Worm (Caenorhabditis elegans) whole organism, late embryonic: ENCODE data around the gene pqn-96.

Experiments
- C38D4.7 ChIP-seq: fragments of 200-800 bp; sonication (Bioruptor generic); optimal IDR thresholded peaks from 2 replicates; lab custom pipeline; 2018; ENCODE audit warnings: mild to moderate bottlenecking, missing genetic modification characterization, moderate library complexity, missing compliant biosample characterization
- K09A11.1 ChIP-seq: sonication (generic microtip); optimal IDR thresholded peaks from 2 replicates; lab custom pipeline; 2017; ENCODE audit warnings: antibody characterized with exemption, mild to moderate bottlenecking, missing genetic modification characterization, missing compliant biosample characterization; ENCODE audit not compliant: insufficient read depth
- T23F11.4 ChIP-seq: fragments of 200-800 bp; sonication (Bioruptor generic); optimal IDR thresholded peaks from 2 replicates; lab custom pipeline; 2018; ENCODE audit warnings: mild to moderate bottlenecking, missing genetic modification characterization, missing compliant biosample characterization
- ahr-1 ChIP-seq: sonication (generic microtip); optimal IDR thresholded peaks from 2 replicates; lab custom pipeline; 2016; ENCODE audit warnings: missing genetic modification characterization, missing compliant biosample characterization
- ama-1 ChIP-seq: fragments of 150-350 bp; optimal IDR thresholded peaks from 2 replicates; lab custom pipeline; 2014
- ceh-14 ChIP-seq: sonication (generic microtip); optimal IDR thresholded peaks from 2 replicates; lab custom pipeline; 2016; ENCODE audit warnings: missing genotype, missing genetic modification characterization, missing compliant biosample characterization
- ceh-18 ChIP-seq: sonication (generic microtip); optimal IDR thresholded peaks from 2 replicates; lab custom pipeline; 2016; ENCODE audit warnings: missing genetic modification characterization, missing compliant biosample characterization
- ceh-2 ChIP-seq: sonication (generic microtip); optimal IDR thresholded peaks from 2 replicates; lab custom pipeline; 2016; ENCODE audit warnings: missing genotype, missing genetic modification characterization, missing compliant biosample characterization
- ceh-22 ChIP-seq: sonication (generic microtip); optimal IDR thresholded peaks from 2 replicates; lab custom pipeline; 2017; ENCODE audit warnings: missing biosample characterization, missing genetic modification characterization
- ceh-24 ChIP-seq: sonication (generic microtip); optimal IDR thresholded peaks from 2 replicates; lab custom pipeline; 2016; ENCODE audit warnings: mild to moderate bottlenecking, missing genetic modification characterization, missing compliant biosample characterization
- ceh-30 ChIP-seq: fragments of 150-350 bp; optimal IDR thresholded peaks from 2 replicates; lab custom pipeline; 2014; ENCODE audit warnings: missing biosample characterization, missing genetic modification characterization
- ceh-31 ChIP-seq: sonication (generic microtip); optimal IDR thresholded peaks from 2 replicates; lab custom pipeline; 2016; ENCODE audit warnings: missing genetic modification characterization, missing compliant biosample characterization
- ceh-45 ChIP-seq: fragments of 200-800 bp; sonication (Bioruptor generic); IDR thresholded peaks from 2 replicates; pipeline ENCODE4 v1.3.6; 2022; ENCODE audit warnings: missing genetic modification reagents, missing genetic modification characterization, missing compliant biosample characterization
- ceh-48 ChIP-seq: sonication (generic microtip); optimal IDR thresholded peaks from 2 replicates; lab custom pipeline; 2016; ENCODE audit warnings: missing genetic modification characterization, inconsistent platforms, missing compliant biosample characterization
- ceh-9 ChIP-seq: sonication (generic microtip); optimal IDR thresholded peaks from 2 replicates; lab custom pipeline; 2016; ENCODE audit warnings: mild to moderate bottlenecking, missing genetic modification characterization, inconsistent platforms, missing compliant biosample characterization
- dmd-4 ChIP-seq: sonication (generic microtip); optimal IDR thresholded peaks from 2 replicates; lab custom pipeline; 2016; ENCODE audit warnings: borderline replicate concordance, missing genetic modification characterization, missing compliant biosample characterization
- dve-1 ChIP-seq: sonication (generic microtip); optimal IDR thresholded peaks from 2 replicates; lab custom pipeline; 2017; ENCODE audit warnings: antibody characterized with exemption, mild to moderate bottlenecking, missing genetic modification characterization, missing compliant biosample characterization
- elt-2 ChIP-seq: sonication (generic microtip); optimal IDR thresholded peaks from 2 replicates; lab custom pipeline; 2016; ENCODE audit warnings: missing genetic modification reagents, missing genetic modification characterization, missing compliant biosample characterization
- elt-4 ChIP-seq: sonication (generic microtip); optimal IDR thresholded peaks from 2 replicates; lab custom pipeline; 2016; ENCODE audit warnings: missing genetic modification characterization, missing compliant biosample characterization
- ets-4 ChIP-seq: sonication (generic microtip); optimal IDR thresholded peaks from 2 replicates; lab custom pipeline; 2016; ENCODE audit warnings: missing genetic modification characterization, missing compliant biosample characterization
- eyg-1 ChIP-seq: sonication (generic microtip); optimal IDR thresholded peaks from 2 replicates; lab custom pipeline; 2016; ENCODE audit warnings: missing genotype, missing genetic modification characterization, missing compliant biosample characterization
- gmeb-2 ChIP-seq: sonication (generic microtip); optimal IDR thresholded peaks from 2 replicates; lab custom pipeline; 2016; ENCODE audit warnings: missing genetic modification characterization, inconsistent platforms, missing compliant biosample characterization
- hlh-13 ChIP-seq: fragments of 200-800 bp; sonication (Bioruptor generic); optimal IDR thresholded peaks from 2 replicates; lab custom pipeline; 2018; ENCODE audit warnings: mild to moderate bottlenecking, missing genetic modification characterization, missing compliant biosample characterization
- hlh-15 ChIP-seq: sonication (generic microtip); optimal IDR thresholded peaks from 2 replicates; lab custom pipeline; 2016; ENCODE audit warnings: missing genetic modification characterization, missing compliant biosample characterization
- hlh-30 ChIP-seq: sonication (generic microtip); optimal IDR thresholded peaks from 2 replicates; lab custom pipeline; 2017; ENCODE audit warnings: antibody characterized with exemption, missing genetic modification characterization, missing compliant biosample characterization; ENCODE audit not compliant: insufficient read depth
- hlh-6 ChIP-seq: sonication (generic microtip); optimal IDR thresholded peaks from 2 replicates; lab custom pipeline; 2016; ENCODE audit warnings: missing genotype, missing genetic modification characterization, missing compliant biosample characterization
- hlh-8 ChIP-seq: sonication (generic microtip); optimal IDR thresholded peaks from 2 replicates; lab custom pipeline; 2016; ENCODE audit warnings: missing genotype, missing genetic modification characterization, missing compliant biosample characterization
- lin-11 ChIP-seq: fragments of 200-800 bp; sonication (Bioruptor generic); optimal IDR thresholded peaks from 2 replicates; lab custom pipeline; 2018; ENCODE audit warnings: mild to moderate bottlenecking, missing genetic modification characterization, missing compliant biosample characterization
- madf-2 ChIP-seq: sonication (generic microtip); optimal IDR thresholded peaks from 2 replicates; lab custom pipeline; 2017; ENCODE audit warnings: missing genetic modification characterization, missing compliant biosample characterization
- mec-3 ChIP-seq: sonication (generic microtip); optimal IDR thresholded peaks from 2 replicates; lab custom pipeline; 2016; ENCODE audit warnings: borderline replicate concordance, missing genetic modification characterization, missing compliant biosample characterization
- nfya-1 ChIP-seq: sonication (generic microtip); optimal IDR thresholded peaks from 2 replicates; lab custom pipeline; 2017; ENCODE audit warnings: missing genetic modification characterization, mild to moderate bottlenecking, missing compliant biosample characterization, antibody characterized with exemption, moderate library complexity
- nhr-11 ChIP-seq: fragments of 150-350 bp; optimal IDR thresholded peaks from 2 replicates; lab custom pipeline; 2014; ENCODE audit warnings: missing biosample characterization, missing genetic modification characterization
- nhr-232 ChIP-seq: sonication (generic microtip); optimal IDR thresholded peaks from 2 replicates; lab custom pipeline; 2016; ENCODE audit warnings: missing genetic modification characterization, missing compliant biosample characterization
- npax-4 ChIP-seq: sonication (generic microtip); optimal IDR thresholded peaks from 2 replicates; lab custom pipeline; 2016; ENCODE audit warnings: missing genetic modification characterization, missing compliant biosample characterization
- pag-3 ChIP-seq: sonication (generic microtip); optimal IDR thresholded peaks from 2 replicates; lab custom pipeline; 2016; ENCODE audit warnings: missing compliant biosample characterization, missing genetic modification characterization, borderline replicate concordance
- pax-1 ChIP-seq: fragments of 150-350 bp; optimal IDR thresholded peaks from 2 replicates; lab custom pipeline; 2014; ENCODE audit warnings: missing biosample characterization, missing genetic modification characterization
- pha-4 ChIP-seq: fragments of 150-350 bp; optimal IDR thresholded peaks from 2 replicates; lab custom pipeline; 2018; ENCODE audit warnings: missing biosample characterization, missing genetic modification reagents, missing genetic modification characterization
- pros-1 ChIP-seq: fragments of 150-350 bp; optimal IDR thresholded peaks from 2 replicates; lab custom pipeline; 2014; ENCODE audit warnings: missing biosample characterization, missing genetic modification reagents, missing genetic modification characterization
- ref-2 ChIP-seq: sonication (generic microtip); optimal IDR thresholded peaks from 2 replicates; lab custom pipeline; 2016; ENCODE audit warnings: missing genetic modification characterization, missing compliant biosample characterization
- sox-2 ChIP-seq: fragments of 200-800 bp; sonication (Bioruptor generic); IDR thresholded peaks from 2 replicates; pipeline ENCODE4 v1.3.6; 2022; ENCODE audit warnings: missing genetic modification reagents, missing genetic modification characterization, missing compliant biosample characterization
- sox-4 ChIP-seq: sonication (generic microtip); optimal IDR thresholded peaks from 2 replicates; lab custom pipeline; 2017; ENCODE audit warnings: mild to moderate bottlenecking, missing genetic modification characterization, inconsistent platforms, missing compliant biosample characterization
- syd-9 ChIP-seq: sonication (generic microtip); optimal IDR thresholded peaks from 2 replicates; lab custom pipeline; 2016; ENCODE audit warnings: mild to moderate bottlenecking, missing genetic modification characterization, moderate library complexity, missing compliant biosample characterization
- tbx-2 ChIP-seq: sonication (generic microtip); optimal IDR thresholded peaks from 2 replicates; lab custom pipeline; 2016; ENCODE audit warnings: missing genetic modification characterization, missing compliant biosample characterization
- ttx-3 ChIP-seq: sonication (generic microtip); optimal IDR thresholded peaks from 2 replicates; lab custom pipeline; 2016; ENCODE audit warnings: missing genetic modification reagents, missing genetic modification characterization, missing compliant biosample characterization
- unc-3 ChIP-seq, 2 experiments: fragments of 200-800 bp in 1 of 2; sonication (Bioruptor generic) in 1 of 2; sonication (generic microtip) in 1 of 2; conservative IDR thresholded peaks in 1 of 2; optimal IDR thresholded peaks in 1 of 2; 2 replicates each; pipeline versions ENCODE4 v1.3.6 to Lab custom; 2016 to 2022; ENCODE audit warnings: missing compliant biosample characterization in 2 of 2, missing genetic modification characterization in 2 of 2, missing genetic modification reagents in 1 of 2
- unc-42 ChIP-seq: sonication (generic microtip); optimal IDR thresholded peaks from 2 replicates; lab custom pipeline; 2016; ENCODE audit warnings: missing genotype, missing genetic modification characterization, missing compliant biosample characterization
- unc-55 ChIP-seq: sonication (generic microtip); optimal IDR thresholded peaks from 2 replicates; lab custom pipeline; 2017; ENCODE audit warnings: missing biosample characterization, missing genetic modification reagents, missing genetic modification characterization
- unc-86 ChIP-seq: sonication (generic microtip); optimal IDR thresholded peaks from 2 replicates; lab custom pipeline; 2016; ENCODE audit warnings: missing genetic modification characterization, missing compliant biosample characterization
- zip-5 ChIP-seq: sonication (generic microtip); optimal IDR thresholded peaks from 2 replicates; lab custom pipeline; 2016; ENCODE audit warnings: missing genetic modification characterization, missing compliant biosample characterization
- ztf-16 ChIP-seq: sonication (generic microtip); optimal IDR thresholded peaks from 2 replicates; lab custom pipeline; 2017; ENCODE audit warnings: missing genetic modification characterization, missing compliant biosample characterization

pqn-96 gene

ce11 chrIII:8446940-8447403, 7.8 kb upstream of the pqn-96 start, which contains the start of gene rpn-3 (continued):
- TF ChIP-seq K09A11.1 (peak; percentile 68), pros-1 (no peak), C38D4.7 (GFP tag; lab: Kevin White, UChicago) (no peak), zip-5 (tag; lab: Kevin White, UChicago) (no peak), ceh-9 (no peak), pax-1 (tag; lab: Kevin White, UChicago) (peak; percentile 97), gmeb-2 (tag; lab: Kevin White, UChicago) (no peak), ceh-30 (tag; lab: Kevin White, UChicago) (peak; percentile 88), hlh-30 (tag; lab: Kevin White, UChicago) (peak; percentile 46), hlh-6 (tag; lab: Kevin White, UChicago) (no peak), lin-11 (no peak), dmd-4 (no peak), T23F11.4 (GFP tag; lab: Kevin White, UChicago) (no peak), pag-3 (tag; lab: Kevin White, UChicago) (no peak), ttx-3 (tag; lab: Kevin White, UChicago) (peak; percentile 53), unc-42 (tag; lab: Kevin White, UChicago) (peak; percentile 84), tbx-2 (tag; lab: Kevin White, UChicago) (peak; percentile 84), nhr-11 (tag; lab: Kevin White, UChicago) (peak; percentile 68), npax-4 (no peak), hlh-8 (peak; percentile 8), ceh-22 (no peak), ref-2 (peak; percentile 55), ceh-24 (tag; lab: Kevin White, UChicago) (no peak), eyg-1 (tag; lab: Kevin White, UChicago) (no peak), madf-2 (tag; lab: Kevin White, UChicago) (no peak), ceh-2 (tag; lab: Kevin White, UChicago) (peak; percentile 55), ahr-1 (tag; lab: Kevin White, UChicago) (no peak), nfya-1 (peak; percentile 94), ztf-16 (tag; lab: Kevin White, UChicago) (no peak), sox-4 (peak; percentile 28), ama-1 (lab: Kevin White, UChicago) (no peak), ets-4 (tag; lab: Kevin White, UChicago) (peak; percentile 67), ceh-45 (GFP tag; lab: Robert Waterston, UW) (no peak), unc-3 (GFP tag; conservative IDR thresholded peaks at IDR 0.05; lab: Robert Waterston, UW) (no peak), unc-3 (tag; optimal IDR thresholded peaks at IDR 0.05; lab: Kevin White, UChicago) (no peak), elt-4 (tag; lab: Kevin White, UChicago) (no peak), elt-2 (tag; lab: Kevin White, UChicago) (peak; percentile 34), ceh-48 (peak; percentile 8), hlh-15 (tag; lab: Kevin White, UChicago) (no peak), unc-55 (GFP tag; lab: Kevin White, UChicago) (peak; percentile 94), ceh-14 (tag; lab: Kevin White, UChicago) (peak; percentile 27), hlh-13 (no peak), dve-1 (tag; lab: Kevin White, UChicago) (peak; percentile 72), mec-3 (tag; lab: Kevin White, UChicago) (no peak), ceh-18 (tag; lab: Kevin White, UChicago) (peak; percentile 79), sox-2 (no peak; the same call in 1 of the 2 replicates), nhr-232 (no peak), unc-86 (tag; lab: Kevin White, UChicago) (peak; percentile 66), pha-4 (tag; lab: Kevin White, UChicago) (no peak), syd-9 (tag; lab: Kevin White, UChicago) (peak; percentile 47), ceh-31 (tag; lab: Kevin White, UChicago) (peak; percentile 88)
